Worm (Caenorhabditis elegans) whole organism, midembryonic: ENCODE measurements around the gene B0432.8.

Source experiments
- cog-1 ChIP-seq: sonication (generic microtip); optimal IDR thresholded peaks from 2 replicates; lab custom pipeline; 2016; ENCODE audit warnings: missing genetic modification characterization, missing compliant biosample characterization
- flt-1 ChIP-seq: fragments of 200-800 bp; sonication (Bioruptor generic); IDR thresholded peaks from 2 replicates; pipeline ENCODE4 v1.3.6; 2022; ENCODE audit warnings: missing genetic modification characterization, missing compliant biosample characterization
- med-1 ChIP-seq: sonication (generic microtip); optimal IDR thresholded peaks from 2 replicates; lab custom pipeline; 2017; ENCODE audit warnings: missing genetic modification characterization, mild to moderate bottlenecking, missing compliant biosample characterization, antibody characterized with exemption, missing genetic modification reagents; ENCODE audit not compliant: insufficient read depth
- ref-1 ChIP-seq: fragments of 200-800 bp; sonication (Bioruptor generic); conservative IDR thresholded peaks from 2 replicates; pipeline ENCODE4 v1.3.6; 2022; ENCODE audit warnings: missing genetic modification reagents, missing genetic modification characterization, missing compliant biosample characterization
- tab-1 ChIP-seq: fragments of 200-800 bp; sonication (Bioruptor generic); IDR thresholded peaks from 2 replicates; pipeline ENCODE4 v1.3.6; 2022; ENCODE audit warnings: missing genetic modification characterization, missing compliant biosample characterization
- ztf-23 ChIP-seq: fragments of 200-800 bp; sonication (Bioruptor generic); IDR thresholded peaks from 2 replicates; pipeline ENCODE4 v1.3.6; 2022; ENCODE audit warnings: missing genetic modification reagents, missing genetic modification characterization, missing compliant biosample characterization
- ztf-29 ChIP-seq: fragments of 200-800 bp; sonication (Bioruptor generic); IDR thresholded peaks from 2 replicates; pipeline ENCODE4 v1.3.6; 2022; ENCODE audit warnings: missing genetic modification reagents, missing genetic modification characterization, missing compliant biosample characterization

DNA sequence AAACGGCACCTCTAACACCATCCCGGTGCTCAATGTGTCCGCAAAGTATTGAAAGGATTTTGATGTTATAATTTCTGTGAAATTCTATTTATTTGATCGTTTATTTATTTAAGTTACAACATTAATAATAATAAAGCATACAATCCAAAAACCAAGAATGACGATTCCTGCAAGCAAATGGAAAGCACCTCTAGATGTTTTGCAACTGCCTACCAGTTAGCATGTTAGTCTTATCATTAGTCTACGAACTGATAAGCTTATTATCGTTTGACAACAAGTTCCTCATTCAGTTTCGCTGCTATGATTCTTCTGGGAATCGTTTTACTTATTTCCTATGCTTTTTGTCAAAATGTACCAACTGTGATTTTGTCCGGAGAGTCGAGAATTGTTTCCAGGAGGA, 21.1 kb upstream of the B0432.8 start, which contains the start of gene K01A2.6:
- TF ChIP-seq tab-1 (GFP tag; lab: Robert Waterston, UW) (no peak), cog-1 (tag; lab: Kevin White, UChicago) (no peak), ztf-29 (GFP tag; lab: Robert Waterston, UW) (no peak), ztf-23 (GFP tag; lab: Robert Waterston, UW) (no peak), ref-1 (GFP tag; lab: Robert Waterston, UW) (no peak), med-1 (GFP tag; lab: Kevin White, UChicago) (no peak), flt-1 (no peak)
